Fruit fly (Drosophila melanogaster) whole organism, pupa: ENCODE data around the gene sti.

Source experiments
- CG10348 ChIP-seq: fragments of 200-800 bp; sonication (Bioruptor generic); IDR thresholded peaks from 2 replicates; pipeline ENCODE4 v1.3.6; 2022; ENCODE audit warnings: missing biosample characterization, missing genetic modification characterization
- CG12605 ChIP-seq: fragments of 200-800 bp; sonication (Bioruptor generic); IDR thresholded peaks from 2 replicates; pipeline ENCODE4 v1.3.6; 2022; ENCODE audit warnings: missing biosample characterization, missing genetic modification characterization
- CG13204 ChIP-seq: fragments of 200-800 bp; sonication (Bioruptor generic); optimal IDR thresholded peaks from 2 replicates; lab custom pipeline; 2018; ENCODE audit warnings: missing biosample characterization, mild to moderate bottlenecking, missing genetic modification characterization, moderate library complexity
- CG14655 ChIP-seq: fragments of 200-800 bp; sonication (Bioruptor generic); optimal IDR thresholded peaks from 3 replicates; lab custom pipeline; 2017; ENCODE audit warnings: mild to moderate bottlenecking, missing biosample characterization, missing genetic modification reagents, missing genetic modification characterization
- CG15710 ChIP-seq: fragments of 200-800 bp; sonication (Bioruptor generic); optimal IDR thresholded peaks from 2 replicates; lab custom pipeline; 2018; ENCODE audit warnings: missing biosample characterization, mild to moderate bottlenecking, missing genetic modification characterization, moderate library complexity
- CG17806 ChIP-seq: fragments of 200-800 bp; sonication (Bioruptor generic); optimal IDR thresholded peaks from 2 replicates; lab custom pipeline; 2018; ENCODE audit warnings: missing biosample characterization, mild to moderate bottlenecking, missing genetic modification characterization, moderate library complexity
- CG32121 ChIP-seq: fragments of 200-800 bp; sonication (Bioruptor generic); IDR thresholded peaks from 2 replicates; pipeline ENCODE4 v1.3.6; 2022; ENCODE audit warnings: missing biosample characterization, missing genetic modification characterization
- CG34367 ChIP-seq: fragments of 200-800 bp; sonication (Bioruptor generic); optimal IDR thresholded peaks from 2 replicates; lab custom pipeline; 2018; ENCODE audit warnings: missing biosample characterization, mild to moderate bottlenecking, missing genetic modification characterization
- CG4496 ChIP-seq: fragments of 200-800 bp; sonication (Bioruptor generic); IDR thresholded peaks from 3 replicates; pipeline ENCODE4 v1.3.6; 2022; ENCODE audit warnings: missing biosample characterization, missing genetic modification characterization
- CG8159 ChIP-seq: fragments of 200-800 bp; sonication (Bioruptor generic); optimal IDR thresholded peaks from 3 replicates; lab custom pipeline; 2018; ENCODE audit warnings: missing biosample characterization, mild to moderate bottlenecking, missing genetic modification characterization, moderate library complexity
- CG8301 ChIP-seq: fragments of 200-800 bp; sonication (Bioruptor generic); optimal IDR thresholded peaks from 2 replicates; lab custom pipeline; 2018; ENCODE audit warnings: missing biosample characterization, mild to moderate bottlenecking, missing genetic modification characterization
- CG9948 ChIP-seq: fragments of 200-800 bp; sonication (Bioruptor generic); optimal IDR thresholded peaks from 2 replicates; lab custom pipeline; 2018; ENCODE audit warnings: missing biosample characterization, mild to moderate bottlenecking, missing genetic modification characterization, moderate library complexity
- D1 ChIP-seq: fragments of 200-800 bp; sonication (Bioruptor generic); optimal IDR thresholded peaks from 2 replicates; lab custom pipeline; 2018; ENCODE audit warnings: missing biosample characterization, mild to moderate bottlenecking, missing genetic modification characterization, moderate library complexity
- EcR ChIP-seq: fragments of 200-800 bp; sonication (Bioruptor generic); optimal IDR thresholded peaks from 3 replicates; lab custom pipeline; 2019; ENCODE audit warnings: missing biosample characterization, missing genetic modification characterization, mild to moderate bottlenecking, moderate library complexity, missing genetic modification reagents
- Ets98B ChIP-seq: fragments of 200-800 bp; sonication (Bioruptor generic); IDR thresholded peaks from 2 replicates; pipeline ENCODE4 v1.3.6; 2022; ENCODE audit warnings: missing biosample characterization, missing genetic modification characterization
- Pif1A ChIP-seq: fragments of 200-800 bp; sonication (Bioruptor generic); optimal IDR thresholded peaks from 3 replicates; lab custom pipeline; 2016; ENCODE audit warnings: missing biosample characterization, missing genetic modification characterization
- Pif1B ChIP-seq: fragments of 200-800 bp; sonication (Bioruptor generic); optimal IDR thresholded peaks from 3 replicates; lab custom pipeline; 2016; ENCODE audit warnings: missing biosample characterization, missing genetic modification characterization
- Snoo ChIP-seq: fragments of 200-800 bp; sonication (Bioruptor generic); optimal IDR thresholded peaks from 3 replicates; lab custom pipeline; 2017; ENCODE audit warnings: missing biosample characterization, mild to moderate bottlenecking, missing genetic modification characterization, inconsistent platforms
- fd96Ca ChIP-seq: fragments of 200-800 bp; sonication (Bioruptor generic); IDR thresholded peaks from 3 replicates; pipeline ENCODE4 v1.3.6; 2022; ENCODE audit warnings: missing biosample characterization, missing genetic modification characterization
- gl ChIP-seq: fragments of 200-800 bp; sonication (Bioruptor generic); optimal IDR thresholded peaks from 2 replicates; lab custom pipeline; 2018; ENCODE audit warnings: missing biosample characterization, mild to moderate bottlenecking, missing genetic modification characterization
- rn ChIP-seq: fragments of 200-800 bp; sonication (Bioruptor generic); IDR thresholded peaks from 2 replicates; pipeline ENCODE4 v1.3.6; 2022; ENCODE audit warnings: missing biosample characterization, missing genetic modification characterization

sti gene

dm6 chr3L:12517443-12518209 lies 3.0 kb upstream of the sti start:
- TF ChIP-seq EcR (GFP tag; lab: Kevin White, UChicago), result peak; percentile 91
- no peak for TF ChIP-seq CG15710 (tag; lab: Kevin White, UChicago)

- TF ChIP-seq Pif1B (GFP tag; lab: Kevin White, UChicago), result peak; percentile 61
- TF ChIP-seq Pif1A, result peak; percentile 80
- TF ChIP-seq D1 (tag; lab: Kevin White, UChicago), result peak; percentile 52
- peak; percentile 56 for TF ChIP-seq CG8159
- peak; percentile 89 for TF ChIP-seq CG4496 (GFP tag; lab: Robert Waterston, UW)
- peak; percentile 70 for TF ChIP-seq CG32121 (GFP tag; lab: Robert Waterston, UW)
- TF ChIP-seq CG15710 (tag; lab: Kevin White, UChicago), result peak; percentile 64
- peak; percentile 93 for TF ChIP-seq EcR (GFP tag; lab: Kevin White, UChicago)
- TF ChIP-seq CG12605 (GFP tag; lab: Robert Waterston, UW), result peak; percentile 95
- TF ChIP-seq fd96Ca (GFP tag; lab: Robert Waterston, UW), result peak; percentile 68; the same call in 2 of the 3 replicates
- TF ChIP-seq CG17806 (tag; lab: Kevin White, UChicago), result peak; percentile 49
- TF ChIP-seq Ets98B (GFP tag; lab: Robert Waterston, UW), result peak; percentile 84
- TF ChIP-seq CG14655 (GFP tag; lab: Kevin White, UChicago), result peak; percentile 85
- no peak for TF ChIP-seq CG10348 (GFP tag; lab: Robert Waterston, UW)
- peak; percentile 80 for TF ChIP-seq CG13204 (GFP tag; lab: Kevin White, UChicago)
- peak; percentile 68 for TF ChIP-seq CG34367
- TF ChIP-seq CG9948, result peak; percentile 35
- TF ChIP-seq Snoo (tag; lab: Kevin White, UChicago), result peak; percentile 7
- 0 out of 2 replicates have a peak, but pooled peaks have one; percentile 26 for TF ChIP-seq rn
- TF ChIP-seq gl (tag; lab: Kevin White, UChicago), result peak; percentile 95
- peak; percentile 82 for TF ChIP-seq CG8301 (tag; lab: Kevin White, UChicago)
- TF ChIP-seq, all 21 proteins: peak for 20
These were observed 1.3 kb upstream of the sti start for dm6 chr3L:12515691-12516455.

dm6 chr3L:12507571-12507970 lies 7.0 kb downstream of the sti start, which contains the start of gene CG10654:
Gene CG10654 (minus strand): TSS chr3L:12507840.
- TF ChIP-seq Pif1B (GFP tag; lab: Kevin White, UChicago) (no peak), Snoo (tag; lab: Kevin White, UChicago) (no peak), CG34367 (no peak), CG8159 (no peak), gl (tag; lab: Kevin White, UChicago) (no peak), CG12605 (GFP tag; lab: Robert Waterston, UW) (no peak), CG17806 (tag; lab: Kevin White, UChicago) (no peak), D1 (tag; lab: Kevin White, UChicago) (no peak), fd96Ca (GFP tag; lab: Robert Waterston, UW) (no peak)
- TF ChIP-seq, all 21 proteins: peak for 0

- TF ChIP-seq CG13204 (GFP tag; lab: Kevin White, UChicago) (no peak), fd96Ca (GFP tag; lab: Robert Waterston, UW) (0 out of 3 replicates have a peak, but pooled peaks have one; percentile 14)
These were observed 7.6 kb downstream of the sti start for dm6 chr3L:12506963-12507552.

- TF ChIP-seq CG32121 (GFP tag; lab: Robert Waterston, UW) (no peak), CG8159 (no peak), Pif1B (GFP tag; lab: Kevin White, UChicago) (no peak), gl (tag; lab: Kevin White, UChicago) (no peak)
These were observed 8.6 kb downstream of the sti start for dm6 chr3L:12505990-12506389.

dm6 chr3L:12503865-12504650 lies 10.6 kb downstream of the sti start, which contains the start of the genes CG10646 and vih:
Gene CG10646 (minus strand): TSS chr3L:12503894.
Gene vih (plus strand): TSS chr3L:12504292.
- TF ChIP-seq CG8159 (peak; percentile 23), CG34367 (no peak), CG4496 (GFP tag; lab: Robert Waterston, UW) (peak; percentile 31; the same call in 1 of the 3 replicates), CG12605 (GFP tag; lab: Robert Waterston, UW) (no peak), CG15710 (tag; lab: Kevin White, UChicago) (peak; percentile 27), Snoo (tag; lab: Kevin White, UChicago) (peak; percentile 37), Ets98B (GFP tag; lab: Robert Waterston, UW) (no peak; the same call in 1 of the 2 replicates)
- TF ChIP-seq, all 21 proteins: peak for 4
